Fruit fly (Drosophila melanogaster): ENCODE data around the gene CG44008.

CG44008 gene

DNA sequence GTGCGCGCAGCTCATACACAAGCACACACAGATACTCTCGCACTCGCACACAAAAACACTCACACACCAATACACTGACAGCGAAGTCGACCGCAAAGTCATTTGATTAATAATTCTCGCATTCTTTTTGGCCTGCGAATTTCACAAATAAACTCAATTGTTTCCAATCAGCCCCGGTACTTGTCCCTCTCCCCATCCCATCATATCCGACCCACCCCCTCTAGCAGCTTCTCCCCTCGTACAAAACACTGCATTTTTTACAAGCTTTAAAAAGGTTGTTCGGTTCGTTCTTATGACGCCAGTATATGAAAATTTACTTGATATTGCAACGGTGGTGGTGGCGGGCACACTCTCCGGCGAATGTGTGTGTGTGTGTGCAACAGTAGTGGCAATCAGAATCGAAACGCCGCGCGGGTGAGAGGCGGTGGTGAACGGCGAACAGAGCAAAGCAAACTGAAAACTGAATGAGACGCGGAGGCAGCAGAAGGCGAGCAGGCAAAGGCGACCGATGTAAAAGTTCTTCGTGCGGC lies 34.5 kb downstream of the CG44008 start:
- TF ChIP-seq sage (GFP tag; optimal IDR thresholded peaks at IDR 0.05), result peak; percentile 41
- peak; percentile 24 for TF ChIP-seq CG9705 (GFP tag; optimal IDR thresholded peaks at IDR 0.05)
- peak; percentile 30 for TF ChIP-seq OdsH (GFP tag; optimal IDR thresholded peaks at IDR 0.05)
- no peak for TF ChIP-seq pan (optimal IDR thresholded peaks at IDR 0.05)
- TF ChIP-seq Vsx2 (GFP tag; optimal IDR thresholded peaks at IDR 0.05; ENCODE audit: partially characterized antibody), result peak; percentile 89
- peak; percentile 62 for TF ChIP-seq N (GFP tag; optimal IDR thresholded peaks at IDR 0.05)
- TF ChIP-seq sv (GFP tag; optimal IDR thresholded peaks at IDR 0.05), result no peak
- peak; percentile 50 for TF ChIP-seq Jra (GFP tag; optimal IDR thresholded peaks at IDR 0.05)
- no peak for TF ChIP-seq GATAd (GFP tag; optimal IDR thresholded peaks at IDR 0.05)
- TF ChIP-seq Abd-B (GFP tag; optimal IDR thresholded peaks at IDR 0.05), result no peak
- TF ChIP-seq Hnf4 (GFP tag; optimal IDR thresholded peaks at IDR 0.05), result peak; percentile 67
- TF ChIP-seq Dfd (GFP tag; optimal IDR thresholded peaks at IDR 0.05), result no peak
- peak; percentile 63 for TF ChIP-seq br (GFP tag; optimal IDR thresholded peaks at IDR 0.05)
- TF ChIP-seq tai (GFP tag; optimal IDR thresholded peaks at IDR 0.05), result no peak
- TF ChIP-seq CG32264 (GFP tag; optimal IDR thresholded peaks at IDR 0.05), result peak; percentile 12
- TF ChIP-seq dmrt93B (GFP tag; optimal IDR thresholded peaks at IDR 0.05), result no peak
- TF ChIP-seq HLH106 (tag; optimal IDR thresholded peaks at IDR 0.05), result no peak
- TF ChIP-seq woc (GFP tag; optimal IDR thresholded peaks at IDR 0.05), result no peak
- peak; percentile 62 for TF ChIP-seq Sp1 (GFP tag; optimal IDR thresholded peaks at IDR 0.05)
- peak; percentile 61 for TF ChIP-seq CrebA (GFP tag; optimal IDR thresholded peaks at IDR 0.05; ENCODE audit: borderline replicate concordance)
- TF ChIP-seq Myc (optimal IDR thresholded peaks at IDR 0.05), result no peak
- TF ChIP-seq Mio (GFP tag; optimal IDR thresholded peaks at IDR 0.05), result no peak
- TF ChIP-seq brk (GFP tag; optimal IDR thresholded peaks at IDR 0.05), result peak; percentile 74
- TF ChIP-seq Dif (GFP tag; optimal IDR thresholded peaks at IDR 0.05; ENCODE audit: partially characterized antibody), result peak; percentile 80
- peak; percentile 20 to 51 for TF ChIP-seq foxo (GFP tag; optimal IDR thresholded peaks at IDR 0.05)
- TF ChIP-seq Hr83 (GFP tag; optimal IDR thresholded peaks at IDR 0.05; ENCODE audit: poor library complexity, severe bottlenecking), result peak; percentile 92
- no peak for TF ChIP-seq dsf (GFP tag; optimal IDR thresholded peaks at IDR 0.05; ENCODE audit: borderline replicate concordance)
- TF ChIP-seq fru (GFP tag; optimal IDR thresholded peaks at IDR 0.05), result peak; percentile 62
- TF ChIP-seq psq (GFP tag; optimal IDR thresholded peaks at IDR 0.05), result peak; percentile 100
- TF ChIP-seq Hr78 (GFP tag; optimal IDR thresholded peaks at IDR 0.05), result no peak
- peak; percentile 58 for TF ChIP-seq jim (GFP tag; optimal IDR thresholded peaks at IDR 0.05)
- TF ChIP-seq usp (GFP tag; optimal IDR thresholded peaks at IDR 0.05), result no peak
- TF ChIP-seq Rel (GFP tag; optimal IDR thresholded peaks at IDR 0.05), result no peak
- peak; percentile 80 for TF ChIP-seq Rel (tag; optimal IDR thresholded peaks at IDR 0.05)
- TF ChIP-seq dl (GFP tag; optimal IDR thresholded peaks at IDR 0.05; ENCODE audit: insufficient read depth in 1 of 2, partially characterized antibody in 2 of 2), result peak; percentile 36 to 58
- peak; percentile 71 for TF ChIP-seq h (GFP tag; optimal IDR thresholded peaks at IDR 0.05)
- no peak for TF ChIP-seq lola (GFP tag; optimal IDR thresholded peaks at IDR 0.05)
- peak; percentile 6 for TF ChIP-seq ey (GFP tag; optimal IDR thresholded peaks at IDR 0.05)
- TF ChIP-seq rgr (GFP tag; optimal IDR thresholded peaks at IDR 0.05), result peak; percentile 19

- TF ChIP-seq sv (GFP tag; optimal IDR thresholded peaks at IDR 0.05) (no peak), Mio (GFP tag; optimal IDR thresholded peaks at IDR 0.05) (peak; percentile 47), dsf (GFP tag; optimal IDR thresholded peaks at IDR 0.05; ENCODE audit: borderline replicate concordance) (no peak), ey (GFP tag; optimal IDR thresholded peaks at IDR 0.05) (peak; percentile 24), fru (GFP tag; optimal IDR thresholded peaks at IDR 0.05) (peak; percentile 64), foxo (GFP tag; optimal IDR thresholded peaks at IDR 0.05) (peak; percentile 24 to 58), CrebA (GFP tag; optimal IDR thresholded peaks at IDR 0.05; ENCODE audit: borderline replicate concordance) (peak; percentile 93), Rel (GFP tag; optimal IDR thresholded peaks at IDR 0.05) (peak; percentile 94), Rel (tag; optimal IDR thresholded peaks at IDR 0.05) (peak; percentile 74), tai (GFP tag; optimal IDR thresholded peaks at IDR 0.05) (no peak), br (GFP tag; optimal IDR thresholded peaks at IDR 0.05) (peak; percentile 81), Hr78 (GFP tag; optimal IDR thresholded peaks at IDR 0.05) (no peak), usp (GFP tag; optimal IDR thresholded peaks at IDR 0.05) (no peak), woc (GFP tag; optimal IDR thresholded peaks at IDR 0.05) (peak; percentile 43), N (GFP tag; optimal IDR thresholded peaks at IDR 0.05) (no peak), Jra (GFP tag; optimal IDR thresholded peaks at IDR 0.05) (peak; percentile 86), psq (GFP tag; optimal IDR thresholded peaks at IDR 0.05) (peak; percentile 100), rgr (GFP tag; optimal IDR thresholded peaks at IDR 0.05) (peak; percentile 64), dl (GFP tag; optimal IDR thresholded peaks at IDR 0.05; ENCODE audit: insufficient read depth in 1 of 2, partially characterized antibody in 2 of 2) (peak; percentile 73 to 88), Dfd (GFP tag; optimal IDR thresholded peaks at IDR 0.05) (no peak), GATAd (GFP tag; optimal IDR thresholded peaks at IDR 0.05) (no peak), Dif (GFP tag; optimal IDR thresholded peaks at IDR 0.05; ENCODE audit: partially characterized antibody) (peak; percentile 90), HLH106 (tag; optimal IDR thresholded peaks at IDR 0.05) (peak; percentile 27), lola (GFP tag; optimal IDR thresholded peaks at IDR 0.05) (no peak), brk (GFP tag; optimal IDR thresholded peaks at IDR 0.05) (peak; percentile 83), OdsH (GFP tag; optimal IDR thresholded peaks at IDR 0.05) (peak; percentile 37), CG9705 (GFP tag; optimal IDR thresholded peaks at IDR 0.05) (peak; percentile 35), Hr83 (GFP tag; optimal IDR thresholded peaks at IDR 0.05; ENCODE audit: poor library complexity, severe bottlenecking) (peak; percentile 11), Hnf4 (GFP tag; optimal IDR thresholded peaks at IDR 0.05) (peak; percentile 63), CG32264 (GFP tag; optimal IDR thresholded peaks at IDR 0.05) (peak; percentile 78), sage (GFP tag; optimal IDR thresholded peaks at IDR 0.05) (peak; percentile 79), Vsx2 (GFP tag; optimal IDR thresholded peaks at IDR 0.05; ENCODE audit: partially characterized antibody) (peak; percentile 92), Abd-B (GFP tag; optimal IDR thresholded peaks at IDR 0.05) (no peak), Myc (optimal IDR thresholded peaks at IDR 0.05) (no peak), jim (GFP tag; optimal IDR thresholded peaks at IDR 0.05) (peak; percentile 98), dmrt93B (GFP tag; optimal IDR thresholded peaks at IDR 0.05) (no peak), h (GFP tag; optimal IDR thresholded peaks at IDR 0.05) (peak; percentile 68), pan (optimal IDR thresholded peaks at IDR 0.05) (no peak)
These were observed 35.3 kb downstream of the CG44008 start for dm6 chr2L:11806701-11807674.

Data from whole organism, wandering third instar larva.